Worm (Caenorhabditis elegans) whole organism, L4 larva: ENCODE results near the gene Y69A2AR.47.

Experiments used
- T26A8.4 ChIP-seq: fragments of 200-800 bp; sonication (Bioruptor generic); IDR thresholded peaks from 2 replicates; pipeline ENCODE4 v1.3.6; 2022; ENCODE audit warnings: missing genetic modification characterization, missing compliant biosample characterization
- aly-2 ChIP-seq: sonication (generic microtip); optimal IDR thresholded peaks from 2 replicates; lab custom pipeline; 2018; ENCODE audit warnings: missing biosample characterization, missing genetic modification characterization
- ceh-62 ChIP-seq: sonication (generic microtip); optimal IDR thresholded peaks from 2 replicates; lab custom pipeline; 2017; ENCODE audit warnings: missing biosample characterization, missing genetic modification characterization
- ces-1 ChIP-seq: fragments of 150-350 bp; sonication (generic microtip); optimal IDR thresholded peaks from 4 replicates; lab custom pipeline; 2014; ENCODE audit warnings: missing biosample characterization, missing genetic modification reagents, missing genetic modification characterization
- egl-27 ChIP-seq: sonication (generic microtip); optimal IDR thresholded peaks from 3 replicates; lab custom pipeline; 2017; ENCODE audit warnings: missing biosample characterization, missing genetic modification reagents, missing genetic modification characterization
- lin-1 ChIP-seq: fragments of 200-800 bp; sonication (Bioruptor generic); IDR thresholded peaks from 2 replicates; pipeline ENCODE4 v1.3.6; 2022; ENCODE audit warnings: missing genetic modification reagents, missing genetic modification characterization, missing compliant biosample characterization
- nhr-102 ChIP-seq: sonication (generic microtip); optimal IDR thresholded peaks from 2 replicates; lab custom pipeline; 2016; ENCODE audit warnings: mild to moderate bottlenecking, missing genetic modification characterization, moderate library complexity, missing compliant biosample characterization
- nhr-237 ChIP-seq: sonication (generic microtip); optimal IDR thresholded peaks from 2 replicates; lab custom pipeline; 2017; ENCODE audit warnings: missing biosample characterization, missing genetic modification characterization
- pha-4 ChIP-seq, 2 experiments: fragments of 150-350 bp in 1 of 2; fragments of 200-800 bp in 1 of 2; sonication (Bioruptor generic) in 1 of 2; IDR thresholded peaks in 1 of 2; optimal IDR thresholded peaks in 1 of 2; 2 replicates each; pipeline versions ENCODE4 v1.3.6 to Lab custom; 2014 to 2022; ENCODE audit warnings: missing genetic modification characterization in 2 of 2, missing genetic modification reagents in 2 of 2, missing biosample characterization in 1 of 2, missing compliant biosample characterization in 1 of 2
- snpc-4 ChIP-seq: fragments of 150-350 bp; optimal IDR thresholded peaks from 2 replicates; lab custom pipeline; 2014; ENCODE audit warnings: missing biosample characterization, missing genetic modification characterization
- unc-39 ChIP-seq: sonication (generic microtip); optimal IDR thresholded peaks from 2 replicates; lab custom pipeline; 2017; ENCODE audit warnings: missing biosample characterization, missing genetic modification characterization
- unc-62 ChIP-seq, 3 experiments: fragments of 150-350 bp in 1 of 3; sonication (generic microtip); optimal IDR thresholded peaks in 2 of 3; peaks in 1 of 3; 1 replicate in 1 of 3; 2 replicates in 2 of 3; lab custom pipeline; 2014 to 2017; ENCODE audit warnings: missing biosample characterization in 3 of 3, missing genetic modification characterization in 3 of 3, missing genetic modification reagents in 3 of 3, missing genotype in 1 of 3
- zip-2 ChIP-seq: fragments of 150-350 bp; optimal IDR thresholded peaks from 2 replicates; lab custom pipeline; 2014; ENCODE audit warnings: missing biosample characterization, missing genetic modification characterization
- ztf-11 ChIP-seq: fragments of 150-350 bp; optimal IDR thresholded peaks from 2 replicates; lab custom pipeline; 2014; ENCODE audit warnings: missing biosample characterization, missing genetic modification characterization

DNA sequence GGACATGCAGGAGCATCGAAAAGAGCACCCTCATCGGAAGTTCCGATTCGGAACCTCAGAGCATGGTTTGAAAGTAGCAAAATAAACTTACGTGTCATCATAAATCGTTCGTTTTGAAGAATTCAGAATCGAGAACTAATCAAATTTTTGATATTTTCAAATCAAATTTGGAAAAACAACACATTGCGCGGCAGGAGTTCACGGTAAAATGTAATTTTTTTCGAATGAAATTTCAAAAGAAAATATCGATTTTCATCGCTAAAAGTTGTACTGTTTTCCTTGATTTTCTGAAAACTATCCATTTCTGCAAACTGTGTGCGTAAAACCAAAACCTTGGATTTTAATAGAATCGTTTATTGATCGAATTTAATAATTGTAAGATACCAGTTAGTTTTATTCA lies 33.5 kb upstream of the Y69A2AR.47 start, which contains the start of gene Y69A2AR.24:
- TF ChIP-seq lin-1 (no peak), zip-2 (no peak), ztf-11 (tag; lab: Kevin White, UChicago) (no peak), egl-27 (no peak), unc-39 (tag; lab: Kevin White, UChicago) (no peak), ces-1 (GFP tag; lab: Kevin White, UChicago) (no peak), aly-2 (tag; lab: Kevin White, UChicago) (no peak), T26A8.4 (GFP tag; lab: Robert Waterston, UW) (no peak), unc-62 (GFP tag; optimal IDR thresholded peaks at IDR 0.05 in 1 of 2; lab: Kevin White, UChicago) (no peak), unc-62 (tag; optimal IDR thresholded peaks at IDR 0.05; lab: Kevin White, UChicago) (no peak), nhr-102 (tag; lab: Kevin White, UChicago) (no peak), pha-4 (GFP tag; IDR thresholded peaks at IDR 0.05; lab: Robert Waterston, UW) (no peak), pha-4 (tag; optimal IDR thresholded peaks at IDR 0.05; lab: Kevin White, UChicago) (no peak), nhr-237 (tag; lab: Kevin White, UChicago) (no peak), snpc-4 (tag; lab: Kevin White, UChicago) (no peak), ceh-62 (tag; lab: Kevin White, UChicago) (no peak)
